Worm (Caenorhabditis elegans) whole organism, young adult: ENCODE measurements around the gene M163.11.
A peak's percentile ranks its signal among the peaks of the same experiment; 100 is the strongest.

Experiments
- B0336.3 ChIP-seq: fragments of 200-800 bp; sonication (Bioruptor generic); IDR thresholded peaks from 2 replicates; pipeline ENCODE4 v1.3.6; 2022; ENCODE audit warnings: missing genetic modification characterization, missing compliant biosample characterization
- C17E4.6 ChIP-seq: fragments of 200-800 bp; sonication (Bioruptor generic); IDR thresholded peaks from 2 replicates; pipeline ENCODE4 v1.3.6; 2022; ENCODE audit warnings: missing genetic modification reagents, missing genetic modification characterization, missing compliant biosample characterization
- F22D6.2 ChIP-seq: sonication (generic microtip); optimal IDR thresholded peaks from 2 replicates; lab custom pipeline; 2016; ENCODE audit warnings: mild to moderate bottlenecking, missing genetic modification characterization, missing compliant biosample characterization
- F37B4.10 ChIP-seq: fragments of 200-800 bp; sonication (Bioruptor generic); IDR thresholded peaks from 2 replicates; pipeline ENCODE4 v1.3.6; 2022; ENCODE audit warnings: missing genetic modification characterization, missing compliant biosample characterization
- F39B2.1 ChIP-seq: fragments of 200-800 bp; sonication (Bioruptor generic); IDR thresholded peaks from 2 replicates; pipeline ENCODE4 v1.3.6; 2022; ENCODE audit warnings: missing genetic modification reagents, missing genetic modification characterization, missing compliant biosample characterization
- F57C9.4 ChIP-seq: sonication (generic microtip); optimal IDR thresholded peaks from 2 replicates; lab custom pipeline; 2017; ENCODE audit warnings: mild to moderate bottlenecking, missing genetic modification characterization, missing compliant biosample characterization
- K12H6.12 ChIP-seq: fragments of 200-800 bp; sonication (Bioruptor generic); optimal IDR thresholded peaks from 2 replicates; lab custom pipeline; 2018; ENCODE audit warnings: mild to moderate bottlenecking, missing genetic modification characterization, missing compliant biosample characterization
- Y56A3A.18 ChIP-seq: fragments of 200-800 bp; sonication (Bioruptor generic); IDR thresholded peaks from 2 replicates; pipeline ENCODE4 v1.3.6; 2022; ENCODE audit warnings: missing genetic modification reagents, missing genetic modification characterization, missing compliant biosample characterization
- Y67H2A.10 ChIP-seq: fragments of 200-800 bp; sonication (Bioruptor generic); conservative IDR thresholded peaks from 2 replicates; pipeline ENCODE4 v1.3.6; 2022; ENCODE audit warnings: missing genetic modification reagents, missing genetic modification characterization, missing compliant biosample characterization
- ama-1 ChIP-seq, 3 experiments: fragments of 150-350 bp in 1 of 3; sonication (generic microtip) in 2 of 3; optimal IDR thresholded peaks; 2 replicates each; lab custom pipeline; 2014 to 2018; ENCODE audit warnings: missing biosample characterization in 2 of 3, missing genetic modification characterization in 2 of 3, missing genetic modification reagents in 2 of 3
- aptf-2 ChIP-seq: fragments of 200-800 bp; sonication (Bioruptor generic); conservative IDR thresholded peaks from 2 replicates; pipeline ENCODE4 v1.3.6; 2022; ENCODE audit warnings: missing genetic modification reagents, missing genetic modification characterization, missing compliant biosample characterization
- athp-1 ChIP-seq: sonication (generic microtip); optimal IDR thresholded peaks from 2 replicates; lab custom pipeline; 2017; ENCODE audit warnings: mild to moderate bottlenecking, missing genetic modification characterization, missing compliant biosample characterization
- cebp-1 ChIP-seq, 2 experiments: fragments of 200-800 bp in 1 of 2; sonication (Bioruptor generic) in 1 of 2; sonication (generic microtip) in 1 of 2; IDR thresholded peaks in 1 of 2; optimal IDR thresholded peaks in 1 of 2; 2 replicates each; pipeline versions ENCODE4 v1.3.6 to Lab custom; 2017 to 2022; ENCODE audit warnings: missing compliant biosample characterization in 2 of 2, missing genetic modification characterization in 2 of 2, mild to moderate bottlenecking in 1 of 2, missing genetic modification reagents in 1 of 2, moderate library complexity in 1 of 2
- cebp-2 ChIP-seq: fragments of 200-800 bp; sonication (Bioruptor generic); IDR thresholded peaks from 2 replicates; pipeline ENCODE4 v1.3.6; 2022; ENCODE audit warnings: missing genetic modification characterization, missing compliant biosample characterization
- ceh-27 ChIP-seq: fragments of 200-800 bp; sonication (Bioruptor generic); optimal IDR thresholded peaks from 2 replicates; lab custom pipeline; 2018; ENCODE audit warnings: mild to moderate bottlenecking, missing genetic modification characterization, moderate library complexity, missing compliant biosample characterization
- ceh-40 ChIP-seq: fragments of 200-800 bp; sonication (Bioruptor generic); IDR thresholded peaks from 2 replicates; pipeline ENCODE4 v1.3.6; 2022; ENCODE audit warnings: missing genetic modification characterization, missing compliant biosample characterization
- ceh-58 ChIP-seq: fragments of 200-800 bp; sonication (Bioruptor generic); IDR thresholded peaks from 2 replicates; pipeline ENCODE4 v1.3.6; 2022; ENCODE audit warnings: missing genetic modification characterization, missing compliant biosample characterization
- dox-1 ChIP-seq: fragments of 200-800 bp; sonication (Bioruptor generic); IDR thresholded peaks from 2 replicates; pipeline ENCODE4 v1.3.6; 2022; ENCODE audit warnings: missing genetic modification reagents, missing genetic modification characterization, missing compliant biosample characterization
- efl-1 ChIP-seq: fragments of 150-350 bp; optimal IDR thresholded peaks from 2 replicates; lab custom pipeline; 2014; ENCODE audit warnings: missing biosample characterization, missing genetic modification reagents, missing genetic modification characterization
- egrh-3 ChIP-seq: fragments of 200-800 bp; sonication (Bioruptor generic); IDR thresholded peaks from 2 replicates; pipeline ENCODE4 v1.3.6; 2022; ENCODE audit warnings: missing genetic modification reagents, missing genetic modification characterization, missing compliant biosample characterization
- ekl-4 ChIP-seq: fragments of 200-800 bp; sonication (Bioruptor generic); IDR thresholded peaks from 2 replicates; pipeline ENCODE4 v1.3.6; 2022; ENCODE audit warnings: missing genetic modification reagents, missing genetic modification characterization, missing compliant biosample characterization
- hmg-20 ChIP-seq: fragments of 200-800 bp; sonication (Bioruptor generic); IDR thresholded peaks from 2 replicates; pipeline ENCODE4 v1.3.6; 2022; ENCODE audit warnings: missing genetic modification reagents, missing genetic modification characterization, missing compliant biosample characterization
- hrde-1 ChIP-seq: sonication (generic microtip); optimal IDR thresholded peaks from 2 replicates; lab custom pipeline; 2016; ENCODE audit warnings: missing genetic modification characterization, mild to moderate bottlenecking, missing compliant biosample characterization, moderate library complexity, missing genotype, missing genetic modification reagents, borderline replicate concordance
- lag-1 ChIP-seq: fragments of 200-800 bp; sonication (Bioruptor generic); IDR thresholded peaks from 2 replicates; pipeline ENCODE4 v1.3.6; 2022; ENCODE audit warnings: missing genetic modification reagents, missing genetic modification characterization, missing compliant biosample characterization
- let-607 ChIP-seq, 2 experiments: fragments of 200-800 bp in 1 of 2; sonication (Bioruptor generic) in 1 of 2; sonication (generic microtip) in 1 of 2; optimal IDR thresholded peaks; 2 replicates each; lab custom pipeline; 2016 to 2018; ENCODE audit warnings: mild to moderate bottlenecking in 2 of 2, missing compliant biosample characterization in 2 of 2, missing genetic modification characterization in 2 of 2, moderate library complexity in 2 of 2, missing genotype in 1 of 2
- lin-35 ChIP-seq, 3 experiments: fragments of 150-350 bp in 2 of 3; sonication (generic microtip) in 1 of 3; optimal IDR thresholded peaks; 2 replicates each; lab custom pipeline; 2014 to 2018; ENCODE audit warnings: missing biosample characterization in 3 of 3, missing genetic modification characterization in 3 of 3, missing genetic modification reagents in 3 of 3
- lir-1 ChIP-seq: fragments of 200-800 bp; sonication (Bioruptor generic); conservative IDR thresholded peaks from 2 replicates; pipeline ENCODE4 v1.3.6; 2022; ENCODE audit warnings: missing genetic modification reagents, missing genetic modification characterization, missing compliant biosample characterization
- lsl-1 ChIP-seq: fragments of 200-800 bp; sonication (Bioruptor generic); optimal IDR thresholded peaks from 2 replicates; lab custom pipeline; 2018; ENCODE audit warnings: mild to moderate bottlenecking, missing genetic modification characterization, moderate library complexity, missing compliant biosample characterization
- madf-10 ChIP-seq: sonication (generic microtip); optimal IDR thresholded peaks from 2 replicates; lab custom pipeline; 2016; ENCODE audit warnings: mild to moderate bottlenecking, missing genetic modification characterization, missing compliant biosample characterization
- mcd-1 ChIP-seq: fragments of 200-800 bp; sonication (Bioruptor generic); IDR thresholded peaks from 2 replicates; pipeline ENCODE4 v1.3.6; 2022; ENCODE audit warnings: missing genetic modification reagents, missing genetic modification characterization, missing compliant biosample characterization
- mel-28 ChIP-seq: sonication (generic microtip); optimal IDR thresholded peaks from 2 replicates; lab custom pipeline; 2016; ENCODE audit warnings: borderline replicate concordance, mild to moderate bottlenecking, missing genetic modification characterization, missing compliant biosample characterization
- mes-4 ChIP-seq: sonication (generic microtip); optimal IDR thresholded peaks from 2 replicates; lab custom pipeline; 2016; ENCODE audit warnings: missing genotype, missing genetic modification characterization, missing compliant biosample characterization
- nfya-2 ChIP-seq: fragments of 200-800 bp; sonication (Bioruptor generic); IDR thresholded peaks from 2 replicates; pipeline ENCODE4 v1.3.6; 2022; ENCODE audit warnings: missing genetic modification reagents, missing genetic modification characterization, missing compliant biosample characterization
- nhr-179 ChIP-seq: sonication (generic microtip); optimal IDR thresholded peaks from 2 replicates; lab custom pipeline; 2016; ENCODE audit warnings: mild to moderate bottlenecking, missing genetic modification characterization, missing compliant biosample characterization
- nhr-27 ChIP-seq: fragments of 200-800 bp; sonication (Bioruptor generic); optimal IDR thresholded peaks from 2 replicates; lab custom pipeline; 2018; ENCODE audit warnings: mild to moderate bottlenecking, missing genetic modification characterization, moderate library complexity, missing compliant biosample characterization
- nhr-80 ChIP-seq: sonication (generic microtip); optimal IDR thresholded peaks from 2 replicates; lab custom pipeline; 2016; ENCODE audit warnings: missing genetic modification characterization, missing compliant biosample characterization
- pbrm-1 ChIP-seq: fragments of 200-800 bp; sonication (Bioruptor generic); IDR thresholded peaks from 2 replicates; pipeline ENCODE4 v1.3.6; 2022; ENCODE audit warnings: missing genetic modification reagents, missing genetic modification characterization, missing compliant biosample characterization
- rcor-1 ChIP-seq: fragments of 200-800 bp; sonication (Bioruptor generic); IDR thresholded peaks from 2 replicates; pipeline ENCODE4 v1.3.6; 2022; ENCODE audit warnings: missing genetic modification reagents, missing genetic modification characterization, missing compliant biosample characterization
- sdz-38 ChIP-seq: sonication (generic microtip); optimal IDR thresholded peaks from 2 replicates; lab custom pipeline; 2016; ENCODE audit warnings: missing genotype, missing genetic modification characterization, missing compliant biosample characterization
- snpc-1.3 ChIP-seq: sonication (generic microtip); optimal IDR thresholded peaks from 2 replicates; lab custom pipeline; 2017; ENCODE audit warnings: missing genetic modification characterization, mild to moderate bottlenecking, missing compliant biosample characterization, antibody characterized with exemption, moderate library complexity, missing genotype, missing genetic modification reagents; ENCODE audit not compliant: insufficient read depth
- somi-1 ChIP-seq: fragments of 200-800 bp; sonication (Bioruptor generic); optimal IDR thresholded peaks from 2 replicates; lab custom pipeline; 2018; ENCODE audit warnings: mild to moderate bottlenecking, missing genetic modification characterization, missing compliant biosample characterization
- sptf-2 ChIP-seq: fragments of 200-800 bp; sonication (Bioruptor generic); optimal IDR thresholded peaks from 2 replicates; lab custom pipeline; 2018; ENCODE audit warnings: mild to moderate bottlenecking, missing genetic modification characterization, missing compliant biosample characterization
- unc-130 ChIP-seq: sonication (generic microtip); optimal IDR thresholded peaks from 2 replicates; lab custom pipeline; 2016; ENCODE audit warnings: missing genetic modification reagents, missing genetic modification characterization, missing compliant biosample characterization
- ztf-22 ChIP-seq: fragments of 200-800 bp; sonication (Bioruptor generic); optimal IDR thresholded peaks from 2 replicates; lab custom pipeline; 2018; ENCODE audit warnings: mild to moderate bottlenecking, missing genetic modification characterization, moderate library complexity, missing compliant biosample characterization
- ztf-28 ChIP-seq: fragments of 200-800 bp; sonication (Bioruptor generic); IDR thresholded peaks from 2 replicates; pipeline ENCODE4 v1.3.6; 2022; ENCODE audit warnings: missing genetic modification reagents, missing genetic modification characterization, missing compliant biosample characterization
- ztf-3 ChIP-seq: fragments of 200-800 bp; sonication (Bioruptor generic); optimal IDR thresholded peaks from 2 replicates; lab custom pipeline; 2018; ENCODE audit warnings: mild to moderate bottlenecking, missing genetic modification characterization, missing compliant biosample characterization
- ztf-6 ChIP-seq: fragments of 200-800 bp; sonication (Bioruptor generic); IDR thresholded peaks from 2 replicates; pipeline ENCODE4 v1.3.6; 2022; ENCODE audit warnings: missing genetic modification reagents, missing genetic modification characterization, missing compliant biosample characterization

M163.11 gene

ce11 chrX:14505578-14506353, 26.6 kb downstream of the M163.11 start (continued):
- TF ChIP-seq athp-1 (tag; lab: Kevin White, UChicago) (no peak), hrde-1 (tag; lab: Kevin White, UChicago) (no peak), egrh-3 (GFP tag; lab: Robert Waterston, UW) (peak; percentile 79), lir-1 (GFP tag; lab: Robert Waterston, UW) (no peak), mcd-1 (GFP tag; lab: Robert Waterston, UW) (0 out of 2 replicates have a peak, but pooled peaks have one; percentile 21), snpc-1.3 (tag; lab: Kevin White, UChicago) (no peak), let-607 (tag; optimal IDR thresholded peaks at IDR 0.05; lab: Kevin White, UChicago) (no peak), unc-130 (GFP tag; lab: Kevin White, UChicago) (no peak), cebp-1 (GFP tag; IDR thresholded peaks at IDR 0.05; lab: Robert Waterston, UW) (no peak), cebp-1 (tag; optimal IDR thresholded peaks at IDR 0.05; lab: Kevin White, UChicago) (peak; percentile 73), ekl-4 (GFP tag; lab: Robert Waterston, UW) (no peak), Y67H2A.10 (no peak), dox-1 (peak; percentile 69), F22D6.2 (tag; lab: Kevin White, UChicago) (no peak), nhr-179 (tag; lab: Kevin White, UChicago) (no peak), ceh-27 (peak; percentile 34), mel-28 (tag; lab: Kevin White, UChicago) (no peak), ceh-40 (GFP tag; lab: Robert Waterston, UW) (no peak), somi-1 (GFP tag; lab: Kevin White, UChicago) (peak; percentile 55), lag-1 (GFP tag; lab: Robert Waterston, UW) (no peak), F57C9.4 (tag; lab: Kevin White, UChicago) (no peak), cebp-2 (GFP tag; lab: Robert Waterston, UW) (no peak), rcor-1 (GFP tag; lab: Robert Waterston, UW) (no peak), hmg-20 (GFP tag; lab: Robert Waterston, UW) (no peak), K12H6.12 (no peak), F37B4.10 (no peak), ztf-28 (GFP tag; lab: Robert Waterston, UW) (no peak), pbrm-1 (no peak), sptf-2 (GFP tag; lab: Kevin White, UChicago) (no peak), madf-10 (tag; lab: Kevin White, UChicago) (no peak), ama-1 (optimal IDR thresholded peaks at IDR 0.05; lab: Kevin White, UChicago) (no peak), ama-1 (GFP tag; optimal IDR thresholded peaks at IDR 0.05; lab: Kevin White, UChicago) (no peak), ceh-58 (GFP tag; lab: Robert Waterston, UW) (no peak), nhr-27 (tag; lab: Kevin White, UChicago) (no peak), ztf-6 (no peak), Y56A3A.18 (GFP tag; lab: Robert Waterston, UW) (no peak), efl-1 (no peak), F39B2.1 (GFP tag; lab: Robert Waterston, UW) (no peak), nfya-2 (GFP tag; lab: Robert Waterston, UW) (no peak), lin-35 (GFP tag; optimal IDR thresholded peaks at IDR 0.05; lab: Kevin White, UChicago) (no peak), B0336.3 (GFP tag; lab: Robert Waterston, UW) (no peak; the same call in 1 of the 2 replicates), lsl-1 (no peak), mes-4 (no peak), ztf-3 (GFP tag; lab: Kevin White, UChicago) (no peak), C17E4.6 (no peak), ztf-22 (peak; percentile 48), sdz-38 (tag; lab: Kevin White, UChicago) (no peak), aptf-2 (no peak), nhr-80 (tag; lab: Kevin White, UChicago) (peak; percentile 92)
